Worm (Caenorhabditis elegans) whole organism, L4/young adult: Measurements from ENCODE around the gene W04E12.9.

Experiments used
- W03F9.2 ChIP-seq: fragments of 150-350 bp; optimal IDR thresholded peaks from 2 replicates; lab custom pipeline; 2014; ENCODE audit warnings: missing biosample characterization, missing genetic modification characterization
- dao-5 ChIP-seq: sonication (generic microtip); optimal IDR thresholded peaks from 2 replicates; lab custom pipeline; 2016; ENCODE audit warnings: missing genotype, missing genetic modification characterization, moderate library complexity, missing compliant biosample characterization
- him-1 ChIP-seq: sonication (generic microtip); optimal IDR thresholded peaks from 2 replicates; lab custom pipeline; 2016; ENCODE audit warnings: missing genotype, missing genetic modification reagents, missing genetic modification characterization, missing compliant biosample characterization

Gene W04E12.9

DNA sequence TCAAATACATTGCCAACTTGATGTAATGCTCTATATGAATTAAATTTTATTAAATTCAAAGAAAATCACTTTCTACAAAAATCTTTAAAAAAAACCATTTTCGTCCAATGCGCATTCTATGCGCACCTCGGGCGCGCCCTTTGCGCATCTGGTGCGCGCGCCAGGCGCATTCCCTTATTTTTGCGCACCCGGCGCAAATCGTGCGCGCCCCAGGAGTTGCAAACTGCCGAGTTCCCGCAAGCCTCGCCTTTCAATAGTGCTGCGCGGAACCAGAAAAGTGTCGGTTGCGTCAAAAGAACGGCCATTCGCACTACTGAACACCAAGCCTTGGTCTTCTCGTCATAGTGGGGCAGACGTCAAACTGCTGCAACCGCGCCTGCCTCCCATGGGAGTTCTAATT is 22.6 kb upstream of the W04E12.9 start:
- TF ChIP-seq W03F9.2 (no peak), dao-5 (tag; lab: Kevin White, UChicago) (no peak), him-1 (tag; lab: Kevin White, UChicago) (no peak)

DNA sequence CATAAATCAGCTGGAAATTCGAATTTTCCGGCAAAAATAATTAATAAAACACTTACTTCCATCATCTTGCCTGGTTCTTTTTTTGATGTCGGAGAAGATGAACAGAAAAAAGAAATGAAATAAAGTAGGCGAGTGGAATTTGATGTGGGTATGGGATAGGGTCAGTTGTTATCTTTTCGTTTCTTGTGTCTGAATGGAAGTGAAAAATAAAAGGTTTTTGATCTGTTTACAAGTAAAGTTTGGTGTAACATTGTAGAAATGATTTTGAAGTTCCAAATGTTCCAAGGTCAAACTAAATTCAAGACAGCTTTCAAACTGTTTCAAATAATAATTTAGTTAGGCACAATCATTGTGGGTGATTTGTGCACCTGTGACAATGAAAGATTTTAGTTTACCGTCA is 18.9 kb upstream of the W04E12.9 start, which contains the start of gene W04E12.7:
Gene W04E12.7, minus strand, starts transcription at position 101 of the 400 bp plus-strand sequence.
- TF ChIP-seq W03F9.2 = no peak
- no peak for TF ChIP-seq him-1 (tag; lab: Kevin White, UChicago)

ce11 chrV:19738117-19738516 is 18.2 kb upstream of the W04E12.9 start, which contains the start of gene fbxa-131:
TSS of gene fbxa-131 (plus strand) at chrV:19738417.
- TF ChIP-seq him-1 (tag; lab: Kevin White, UChicago) (no peak), W03F9.2 (no peak), dao-5 (tag; lab: Kevin White, UChicago) (no peak)

ce11 chrV:19741034-19741433 is 15.3 kb upstream of the W04E12.9 start, which contains the start of gene W04E12.2:
TSS of gene W04E12.2 (minus strand) at chrV:19741134.
- TF ChIP-seq dao-5 (tag; lab: Kevin White, UChicago) (no peak), W03F9.2 (no peak), him-1 (tag; lab: Kevin White, UChicago) (no peak)

DNA sequence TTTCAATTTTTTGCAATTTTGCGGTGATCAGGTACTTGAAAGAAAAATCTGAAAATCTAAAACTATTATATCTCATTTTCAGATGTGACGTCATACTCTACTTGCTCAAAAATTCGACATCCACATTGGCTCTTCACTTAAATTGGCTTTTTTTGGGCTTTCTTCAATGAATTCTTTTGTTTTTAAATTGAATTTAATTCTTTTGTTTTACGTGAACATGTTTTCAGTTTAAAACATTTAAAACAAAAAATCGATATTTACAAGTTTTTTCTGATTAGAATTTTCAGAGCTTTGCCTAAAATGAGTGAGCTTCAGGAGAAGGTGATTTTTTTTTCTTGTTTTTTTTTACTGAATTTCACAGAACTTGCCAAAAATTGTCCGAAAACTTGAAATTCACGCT is 14.7 kb upstream of the W04E12.9 start, which contains the start of gene W04E12.3:
Gene W04E12.3, plus strand, starts transcription at position 301 of the 400 bp plus-strand sequence.
- TF ChIP-seq him-1 (tag; lab: Kevin White, UChicago) (no peak), dao-5 (tag; lab: Kevin White, UChicago) (no peak), W03F9.2 (no peak)

DNA sequence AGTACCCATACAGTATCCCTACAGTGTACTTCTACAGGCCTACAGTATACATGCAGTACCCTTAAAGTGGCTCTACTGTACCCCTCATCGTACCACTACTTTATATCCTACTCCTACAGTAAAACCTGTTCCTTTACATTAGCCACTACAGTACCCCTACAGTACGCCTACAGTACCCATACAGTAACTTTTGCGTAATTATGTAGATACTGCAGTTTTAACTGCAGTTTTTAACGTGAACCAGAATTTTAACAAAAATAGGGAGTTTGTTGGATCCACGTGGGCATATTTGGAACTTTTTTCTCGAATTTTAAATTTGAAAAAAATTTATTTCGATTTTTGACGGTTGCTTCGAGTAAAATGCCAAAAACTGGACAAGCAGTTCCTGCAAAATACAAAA is 13.0 kb upstream of the W04E12.9 start, which contains the start of gene W04E12.4:
Gene W04E12.4, plus strand, starts transcription at position 301 of the 400 bp plus-strand sequence.
- no peak for TF ChIP-seq W03F9.2
- TF ChIP-seq him-1 (tag; lab: Kevin White, UChicago) = no peak
- no peak for TF ChIP-seq dao-5 (tag; lab: Kevin White, UChicago)

- TF ChIP-seq dao-5 (tag; lab: Kevin White, UChicago) (no peak), him-1 (tag; lab: Kevin White, UChicago) (no peak), W03F9.2 (no peak)
Observed at ce11 chrV:19743794-19744193, 12.6 kb upstream of the W04E12.9 start.

ce11 chrV:19744210-19744609 is 12.1 kb upstream of the W04E12.9 start:
- TF ChIP-seq W03F9.2 (no peak), him-1 (tag; lab: Kevin White, UChicago) (no peak), dao-5 (tag; lab: Kevin White, UChicago) (no peak)

DNA sequence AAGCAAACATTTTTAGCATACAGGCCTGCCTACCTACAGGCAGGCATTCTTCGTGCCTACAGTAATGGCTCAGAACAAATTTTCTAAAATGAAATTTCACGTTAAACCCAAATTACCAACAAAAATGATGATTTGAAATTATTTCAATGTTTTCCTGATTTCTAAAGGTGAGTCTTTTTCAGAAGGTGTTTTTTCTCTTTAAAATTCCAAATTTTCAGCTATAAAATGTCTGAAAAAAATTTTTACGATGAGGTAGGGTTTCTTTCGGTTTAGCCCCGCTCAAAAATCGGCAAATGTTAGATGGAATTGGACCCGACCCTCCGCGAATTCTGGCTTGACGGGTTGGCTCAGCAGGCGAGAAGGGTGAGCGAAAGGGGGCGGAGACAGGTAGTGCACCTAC is 10.5 kb upstream of the W04E12.9 start, which contains the start of gene W04E12.5:
Gene W04E12.5, plus strand, starts transcription at position 301 of the 400 bp plus-strand sequence.
- TF ChIP-seq dao-5 (tag; lab: Kevin White, UChicago) (no peak), W03F9.2 (no peak), him-1 (tag; lab: Kevin White, UChicago) (no peak)

DNA sequence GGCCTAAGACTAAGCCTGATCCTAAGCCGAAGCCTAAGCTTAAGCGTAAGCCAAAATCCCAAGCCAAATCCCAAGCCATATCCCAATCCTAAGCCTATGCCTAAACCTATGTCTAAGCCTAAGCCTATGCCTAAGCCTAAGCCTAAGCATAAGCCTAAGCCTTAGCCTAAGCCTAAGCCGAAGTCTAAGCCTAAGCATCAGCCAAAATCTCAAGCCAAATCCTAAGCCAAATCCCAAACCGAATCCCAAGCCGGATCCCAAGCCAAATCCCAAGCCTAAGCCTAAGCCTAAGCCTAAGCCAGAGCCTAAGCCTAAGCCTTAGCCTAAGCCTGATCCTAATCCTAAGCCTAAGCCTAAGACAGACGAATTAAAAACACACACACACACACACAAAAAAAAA is 9.2 kb upstream of the W04E12.9 start:
- TF ChIP-seq W03F9.2 (no peak), dao-5 (tag; lab: Kevin White, UChicago) (no peak), him-1 (tag; lab: Kevin White, UChicago) (no peak)

DNA sequence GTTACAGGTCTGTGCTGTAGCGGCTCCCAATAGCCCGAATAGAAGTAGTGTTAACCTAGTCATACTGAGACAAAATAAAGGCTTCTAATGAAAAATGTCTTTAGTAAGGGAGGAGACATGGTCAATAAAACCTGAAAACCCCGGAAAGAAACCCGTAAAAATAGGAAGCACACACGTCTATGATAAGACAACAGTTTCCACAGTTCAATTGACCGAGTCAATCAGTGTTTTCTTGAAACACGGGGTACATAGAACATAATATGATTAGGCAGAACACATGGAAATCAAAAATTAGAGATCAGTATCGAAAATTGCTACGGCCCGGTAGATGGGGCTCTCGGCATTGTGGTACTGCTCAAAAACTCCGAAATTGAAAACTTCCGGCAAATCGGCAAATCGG is 5.2 kb upstream of the W04E12.9 start, which contains the start of gene clec-49:
Gene clec-49, minus strand, starts transcription at position 103 of the 400 bp plus-strand sequence.
- no peak for TF ChIP-seq him-1 (tag; lab: Kevin White, UChicago)
- TF ChIP-seq W03F9.2 = no peak
- TF ChIP-seq dao-5 (tag; lab: Kevin White, UChicago) = no peak

DNA sequence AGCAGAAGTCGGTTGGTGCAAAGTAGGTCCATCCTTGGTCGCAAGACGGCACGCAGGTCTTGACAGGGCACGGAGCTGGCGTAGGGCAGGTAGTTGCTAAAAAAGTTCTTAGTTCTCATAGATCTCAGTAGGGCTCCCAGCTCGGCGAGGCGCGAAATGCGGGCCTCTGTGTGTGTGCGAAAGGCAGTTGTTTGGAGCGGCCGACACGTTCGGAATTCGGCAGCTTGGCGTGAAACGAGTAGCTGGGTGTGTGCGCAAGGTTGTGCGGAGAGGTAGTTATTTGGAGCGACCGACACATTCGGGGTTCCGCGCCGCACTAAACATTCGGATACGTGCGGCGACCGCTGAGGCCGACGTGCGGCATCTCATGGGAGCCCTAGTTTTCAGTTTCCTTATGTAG is 3.5 kb upstream of the W04E12.9 start:
- TF ChIP-seq W03F9.2 (no peak), dao-5 (tag; lab: Kevin White, UChicago) (no peak), him-1 (tag; lab: Kevin White, UChicago) (no peak)

DNA sequence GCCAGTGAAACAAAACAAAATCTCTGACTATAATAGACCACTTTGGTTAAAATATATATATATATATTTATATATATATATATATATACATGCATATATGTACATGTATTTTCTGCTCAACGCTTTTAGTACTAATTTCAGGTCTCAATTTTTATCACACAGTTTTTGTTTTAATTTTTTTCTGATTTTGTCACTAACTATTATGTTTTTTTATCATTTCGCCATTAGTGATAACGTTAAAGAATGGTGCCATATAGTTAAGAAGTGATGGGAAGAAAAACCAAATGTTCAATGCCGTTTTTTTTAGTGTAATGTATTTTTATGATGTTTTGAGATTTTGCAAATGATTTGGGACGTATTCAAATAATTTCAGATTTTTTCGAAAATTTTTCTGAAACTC is 2.0 kb upstream of the W04E12.9 start:
- TF ChIP-seq dao-5 (tag; lab: Kevin White, UChicago) (no peak), W03F9.2 (no peak), him-1 (tag; lab: Kevin White, UChicago) (no peak)

- no peak for TF ChIP-seq him-1 (tag; lab: Kevin White, UChicago)
- TF ChIP-seq dao-5 (tag; lab: Kevin White, UChicago) = no peak
- TF ChIP-seq W03F9.2 = no peak
Observed at ce11 chrV:19755260-19755659, 1.1 kb upstream of the W04E12.9 start, which contains the start of gene clec-50. TSS of gene clec-50 (minus strand) at chrV:19755368.

ce11 chrV:19759282-19759681 is 2.9 kb downstream of the W04E12.9 start:
- TF ChIP-seq him-1 (tag; lab: Kevin White, UChicago) (no peak), dao-5 (tag; lab: Kevin White, UChicago) (no peak)
